Worm (Caenorhabditis elegans): ENCODE measurements around the gene nspb-12.
A peak's percentile ranks its signal among the peaks of the same experiment; 100 is the strongest.

nspb-12 gene

ce11 chrIII:5564799-5565198, 3.8 kb downstream of the nspb-12 start, which contains the start of gene mlc-3 (continued):
- TF ChIP-seq R02D3.7 (tag; optimal IDR thresholded peaks at IDR 0.05): no peak

ce11 chrIII:5564325-5564724, 4.3 kb downstream of the nspb-12 start:
- no peak for TF ChIP-seq hlh-30 (tag; optimal IDR thresholded peaks at IDR 0.05; ENCODE audit: insufficient read depth)
- peak in 1 of 2 experiments; percentile 96 for TF ChIP-seq unc-62 (GFP tag; optimal IDR thresholded peaks at IDR 0.05 in 1 of 2)
- TF ChIP-seq unc-62 (tag; optimal IDR thresholded peaks at IDR 0.05): no peak

DNA sequence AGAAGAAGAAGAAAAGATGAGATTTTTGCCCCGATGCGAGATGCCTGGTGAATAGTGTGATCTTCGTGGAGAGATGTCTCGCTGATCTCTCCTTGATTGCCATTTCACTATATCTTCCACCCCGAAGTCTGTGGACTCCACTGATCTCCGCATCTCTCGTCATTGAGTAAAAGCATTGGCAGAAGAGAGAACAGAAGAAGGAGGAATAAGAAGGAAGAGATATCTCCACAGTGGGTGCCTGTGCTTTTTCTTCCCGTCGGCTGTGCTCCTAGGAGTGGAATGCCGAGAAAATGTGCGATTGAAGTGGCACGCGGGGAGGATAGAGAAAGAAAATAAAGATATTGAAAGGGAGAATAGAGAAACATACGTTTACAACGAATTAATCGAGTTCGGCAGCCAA, 4.9 kb downstream of the nspb-12 start:
- peak in 1 of 2 experiments; percentile 6 for TF ChIP-seq unc-62 (GFP tag; optimal IDR thresholded peaks at IDR 0.05 in 1 of 2)
- no peak for TF ChIP-seq unc-62 (tag; optimal IDR thresholded peaks at IDR 0.05)
- no peak for TF ChIP-seq duxl-1 (tag; optimal IDR thresholded peaks at IDR 0.05; ENCODE audit: poor library complexity)
- TF ChIP-seq tra-1 (GFP tag; IDR thresholded peaks at IDR 0.05): no peak
- TF ChIP-seq nhr-6 (tag; optimal IDR thresholded peaks at IDR 0.05): no peak
- TF ChIP-seq egl-27 (tag; optimal IDR thresholded peaks at IDR 0.05): no peak
- no peak for TF ChIP-seq nhr-237 (tag; optimal IDR thresholded peaks at IDR 0.05)
- peak; percentile 31 for TF ChIP-seq mxl-3 (GFP tag; optimal IDR thresholded peaks at IDR 0.05)
- TF ChIP-seq zip-11 (GFP tag; IDR thresholded peaks at IDR 0.05): no peak
- TF ChIP-seq hlh-11 (tag; optimal IDR thresholded peaks at IDR 0.05): peak; percentile 52
- TF ChIP-seq daf-16 (GFP tag; optimal IDR thresholded peaks at IDR 0.05): peak in 1 of 2 experiments; percentile 15
- TF ChIP-seq daf-16 (tag; optimal IDR thresholded peaks at IDR 0.05): no peak
- peak; percentile 50 for TF ChIP-seq nhr-11 (tag; optimal IDR thresholded peaks at IDR 0.05)
- no peak for TF ChIP-seq R02D3.7 (tag; optimal IDR thresholded peaks at IDR 0.05)
- peak; percentile 5 for TF ChIP-seq nhr-28 (tag; optimal IDR thresholded peaks at IDR 0.05)
- TF ChIP-seq zag-1 (tag; optimal IDR thresholded peaks at IDR 0.05): no peak
- TF ChIP-seq set-16 (GFP tag; IDR thresholded peaks at IDR 0.05): peak; percentile 20; the same call in 1 of the 2 replicates
- TF ChIP-seq snpc-1.2 (GFP tag; IDR thresholded peaks at IDR 0.05): no peak
- TF ChIP-seq mdl-1 (tag; optimal IDR thresholded peaks at IDR 0.05): no peak

- TF ChIP-seq ama-1 (optimal IDR thresholded peaks at IDR 0.05) (peak; percentile 33), spr-1 (tag; optimal IDR thresholded peaks at IDR 0.05) (peak; percentile 24), php-3 (GFP tag; IDR thresholded peaks at IDR 0.05) (peak; percentile 44; the same call in 1 of the 2 replicates), lin-38 (GFP tag; IDR thresholded peaks at IDR 0.05) (peak; percentile 50), lim-7 (GFP tag; IDR thresholded peaks at IDR 0.05) (peak; percentile 18; the same call in 1 of the 2 replicates), F49E8.2 (tag; optimal IDR thresholded peaks at IDR 0.05; ENCODE audit: borderline replicate concordance) (no peak), Y48G9A.11 (GFP tag; IDR thresholded peaks at IDR 0.05) (peak; percentile 19; the same call in 1 of the 2 replicates), Y75B8A.6 (GFP tag; IDR thresholded peaks at IDR 0.05) (peak; percentile 16; the same call in 1 of the 2 replicates), egl-43 (GFP tag; IDR thresholded peaks at IDR 0.05) (peak; percentile 54; the same call in 1 of the 2 replicates), arid-1 (GFP tag; conservative IDR thresholded peaks at IDR 0.05) (peak; percentile 69; the same call in 1 of the 2 replicates), unc-130 (GFP tag; optimal IDR thresholded peaks at IDR 0.05) (no peak), fkh-10 (GFP tag; optimal IDR thresholded peaks at IDR 0.05) (no peak), zfp-3 (GFP tag; conservative IDR thresholded peaks at IDR 0.05) (no peak; the same call in 1 of the 2 replicates), mdt-29 (GFP tag; IDR thresholded peaks at IDR 0.05) (peak; percentile 49; the same call in 1 of the 2 replicates), dmd-8 (GFP tag; IDR thresholded peaks at IDR 0.05) (0 out of 2 replicates have a peak, but pooled peaks have one; percentile 51), madf-9 (GFP tag; conservative IDR thresholded peaks at IDR 0.05) (no peak), pha-4 (GFP tag; IDR thresholded peaks at IDR 0.05) (peak; percentile 47; the same call in 1 of the 2 replicates), pha-4 (tag; optimal IDR thresholded peaks at IDR 0.05) (no peak), aha-1 (tag) (peak; percentile 66), tra-1 (GFP tag; IDR thresholded peaks at IDR 0.05) (peak; percentile 23; the same call in 1 of the 2 replicates), nhr-102 (tag; optimal IDR thresholded peaks at IDR 0.05) (peak; percentile 9), dpl-1 (GFP tag; optimal IDR thresholded peaks at IDR 0.05) (no peak), skn-1 (tag; optimal IDR thresholded peaks at IDR 0.05) (no peak), T26A8.4 (GFP tag; IDR thresholded peaks at IDR 0.05) (peak; percentile 52; the same call in 1 of the 2 replicates), fos-1 (tag; optimal IDR thresholded peaks at IDR 0.05) (no peak), lin-29 (GFP tag; IDR thresholded peaks at IDR 0.05) (no peak), T20F7.1 (GFP tag; optimal IDR thresholded peaks at IDR 0.05) (no peak)
These were observed 11.2 kb downstream of the nspb-12 start, which contains the start of gene rpc-2 for ce11 chrIII:5557246-5557819. Gene rpc-2, plus strand, starts transcription at chrIII:5557365.
